Fruit fly (Drosophila melanogaster): ENCODE data around the gene Obp18a.

Obp18a gene

DNA sequence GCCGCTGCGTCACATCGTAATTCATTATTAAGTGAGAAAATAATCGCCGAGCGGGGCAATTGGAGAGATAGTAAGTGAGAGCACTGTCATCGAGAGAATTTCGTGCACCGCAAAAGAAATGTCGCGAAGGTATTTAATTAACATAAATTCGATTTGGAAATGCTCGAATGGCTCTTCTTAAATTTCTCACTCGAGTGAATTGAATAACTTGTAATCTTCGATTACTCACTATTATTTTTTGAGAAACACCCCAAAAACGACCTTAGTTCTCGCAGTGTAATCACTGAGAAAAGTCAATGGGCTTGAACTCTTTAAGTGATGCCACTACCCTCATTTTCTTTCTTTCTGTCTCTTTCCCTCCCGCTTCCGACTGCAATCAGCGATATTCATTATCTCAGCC lies 19.3 kb upstream of the Obp18a start (continued):
- TF ChIP-seq Fer1 (GFP tag; optimal IDR thresholded peaks at IDR 0.05) = peak; percentile 25
- TF ChIP-seq CG14014 (GFP tag; IDR thresholded peaks at IDR 0.05) = peak; percentile 76
- no peak for TF ChIP-seq D (optimal IDR thresholded peaks at IDR 0.05)
- peak; percentile 92 for TF ChIP-seq D (GFP tag; optimal IDR thresholded peaks at IDR 0.05)
- TF ChIP-seq NFAT (GFP tag; IDR thresholded peaks at IDR 0.05) = no peak
- TF ChIP-seq Tbp (GFP tag; optimal IDR thresholded peaks at IDR 0.05) = no peak
- peak; percentile 57 for TF ChIP-seq CG2120 (GFP tag; optimal IDR thresholded peaks at IDR 0.05)
- peak; percentile 50 for TF ChIP-seq pros (GFP tag; optimal IDR thresholded peaks at IDR 0.05)
- TF ChIP-seq CG12299 (tag; optimal IDR thresholded peaks at IDR 0.05) = peak; percentile 8
- TF ChIP-seq sima (GFP tag; optimal IDR thresholded peaks at IDR 0.05) = peak; percentile 60
- TF ChIP-seq E2f2 (GFP tag; IDR thresholded peaks at IDR 0.05) = peak; percentile 55; the same call in 1 of the 2 replicates
- TF ChIP-seq sob (GFP tag; IDR thresholded peaks at IDR 0.05) = peak; percentile 73
- peak; percentile 65; the same call in 2 of the 3 replicates for TF ChIP-seq CG7357 (GFP tag; IDR thresholded peaks at IDR 0.05)
- TF ChIP-seq dysf (GFP tag; IDR thresholded peaks at IDR 0.05) = peak; percentile 76; the same call in 2 of the 3 replicates
- TF ChIP-seq CG9215 (GFP tag; IDR thresholded peaks at IDR 0.05) = peak; percentile 54
- peak; percentile 60 for TF ChIP-seq Ada2b (GFP tag; IDR thresholded peaks at IDR 0.05)
- peak; percentile 43 for TF ChIP-seq ERR (GFP tag; optimal IDR thresholded peaks at IDR 0.05)
- TF ChIP-seq Sin3A (optimal IDR thresholded peaks at IDR 0.05) = no peak
- TF ChIP-seq Rx (GFP tag; IDR thresholded peaks at IDR 0.05) = peak; percentile 78
- TF ChIP-seq croc (GFP tag; conservative IDR thresholded peaks at IDR 0.05) = peak; percentile 88
- no peak for TF ChIP-seq mirr (GFP tag; optimal IDR thresholded peaks at IDR 0.05)
- peak; percentile 46 for TF ChIP-seq HmgZ (tag; optimal IDR thresholded peaks at IDR 0.05)
- peak; percentile 34; the same call in 1 of the 2 replicates for TF ChIP-seq CG31224 (GFP tag; IDR thresholded peaks at IDR 0.05)
- TF ChIP-seq CG3726 (GFP tag; IDR thresholded peaks at IDR 0.05) = peak; percentile 74; the same call in 1 of the 3 replicates
- TF ChIP-seq mam (GFP tag; optimal IDR thresholded peaks at IDR 0.05) = peak; percentile 66
- TF ChIP-seq Sox102F (GFP tag; optimal IDR thresholded peaks at IDR 0.05) = peak; percentile 91
- TF ChIP-seq HLH3B (GFP tag; IDR thresholded peaks at IDR 0.05) = peak; percentile 87
- no peak for TF ChIP-seq bigmax (GFP tag; optimal IDR thresholded peaks at IDR 0.05)
- TF ChIP-seq CG32767 (GFP tag; IDR thresholded peaks at IDR 0.05) = peak; percentile 57; the same call in 1 of the 2 replicates
- TF ChIP-seq CG14860 (GFP tag; IDR thresholded peaks at IDR 0.05; ENCODE audit: partially characterized antibody) = no peak
- TF ChIP-seq CG10147 (GFP tag; optimal IDR thresholded peaks at IDR 0.05) = peak; percentile 22
- TF ChIP-seq NfI (GFP tag; optimal IDR thresholded peaks at IDR 0.05) = peak; percentile 71
- no peak for TF ChIP-seq bbx (GFP tag; IDR thresholded peaks at IDR 0.05; ENCODE audit: partially characterized antibody)
- TF ChIP-seq CG2199 (GFP tag; IDR thresholded peaks at IDR 0.05) = peak; percentile 85; the same call in 1 of the 3 replicates
- peak; percentile 56; the same call in 1 of the 2 replicates for TF ChIP-seq Atf6 (GFP tag; IDR thresholded peaks at IDR 0.05)
- no peak for TF ChIP-seq fru (optimal IDR thresholded peaks at IDR 0.05)
- TF ChIP-seq CG3995 (GFP tag; optimal IDR thresholded peaks at IDR 0.05) = no peak
- no peak for TF ChIP-seq ash1 (GFP tag; optimal IDR thresholded peaks at IDR 0.05)
- peak; percentile 73 for TF ChIP-seq lab (GFP tag; optimal IDR thresholded peaks at IDR 0.05)
- peak; percentile 71 for TF ChIP-seq shn (GFP tag; optimal IDR thresholded peaks at IDR 0.05)
- TF ChIP-seq CG8281 (tag; optimal IDR thresholded peaks at IDR 0.05) = peak; percentile 53
- TF ChIP-seq H2.0 (GFP tag; IDR thresholded peaks at IDR 0.05) = peak; percentile 73
- peak; percentile 86 for TF ChIP-seq CG10267 (tag; optimal IDR thresholded peaks at IDR 0.05)
- TF ChIP-seq sisA (GFP tag; IDR thresholded peaks at IDR 0.05) = peak; percentile 86
- TF ChIP-seq CoRest (tag; optimal IDR thresholded peaks at IDR 0.05) = peak; percentile 83
- TF ChIP-seq CG31441 (GFP tag; IDR thresholded peaks at IDR 0.05) = peak; percentile 91
- TF ChIP-seq Antp (GFP tag; optimal IDR thresholded peaks at IDR 0.05) = peak; percentile 79
- peak; percentile 74 for TF ChIP-seq tx (GFP tag; optimal IDR thresholded peaks at IDR 0.05)
- TF ChIP-seq CG4854 (GFP tag; optimal IDR thresholded peaks at IDR 0.05) = peak; percentile 73
- peak; percentile 45 for TF ChIP-seq Vsx1 (GFP tag; optimal IDR thresholded peaks at IDR 0.05)
- no peak for TF ChIP-seq knrl (GFP tag; IDR thresholded peaks at IDR 0.05; ENCODE audit: partially characterized antibody)
- TF ChIP-seq dmrt11E (tag; optimal IDR thresholded peaks at IDR 0.05) = peak; percentile 97
